Worm (Caenorhabditis elegans) whole organism, L3 larva: ENCODE measurements around the gene T05B4.13.

Experiments used
- R02D3.7 ChIP-seq: fragments of 150-350 bp; optimal IDR thresholded peaks from 2 replicates; lab custom pipeline; 2014; ENCODE audit warnings: missing biosample characterization, missing genetic modification characterization
- ZK546.5 ChIP-seq: sonication (generic microtip); optimal IDR thresholded peaks from 2 replicates; lab custom pipeline; 2017; ENCODE audit warnings: missing biosample characterization, missing genetic modification characterization
- aly-2 ChIP-seq: fragments of 150-350 bp; optimal IDR thresholded peaks from 2 replicates; lab custom pipeline; 2014; ENCODE audit warnings: missing biosample characterization, missing genetic modification characterization
- ceh-82 ChIP-seq: fragments of 150-350 bp; optimal IDR thresholded peaks from 2 replicates; lab custom pipeline; 2014; ENCODE audit warnings: missing biosample characterization, missing genetic modification characterization
- ceh-9 ChIP-seq: sonication (generic microtip); optimal IDR thresholded peaks from 2 replicates; lab custom pipeline; 2018; ENCODE audit warnings: missing biosample characterization, missing genetic modification characterization
- egl-27 ChIP-seq: sonication (generic microtip); optimal IDR thresholded peaks from 4 replicates; lab custom pipeline; 2017; ENCODE audit warnings: missing biosample characterization, missing genetic modification reagents, missing genetic modification characterization
- elt-2 ChIP-seq: sonication (generic microtip); optimal IDR thresholded peaks from 2 replicates; lab custom pipeline; 2016; ENCODE audit warnings: missing genetic modification reagents, mild to moderate bottlenecking, missing genetic modification characterization, missing compliant biosample characterization
- elt-3 ChIP-seq, 3 experiments: fragments of 150-350 bp in 1 of 3; sonication (generic microtip) in 2 of 3; optimal IDR thresholded peaks; 2 replicates in 2 of 3; 4 replicates in 1 of 3; lab custom pipeline; 2014 to 2017; ENCODE audit warnings: missing biosample characterization in 3 of 3, missing genetic modification characterization in 3 of 3
- eor-1 ChIP-seq, 2 experiments: fragments of 150-350 bp; optimal IDR thresholded peaks; 2 replicates each; lab custom pipeline; 2014 to 2018; ENCODE audit warnings: missing biosample characterization in 2 of 2, missing genetic modification characterization in 2 of 2
- fkh-10 ChIP-seq: sonication (generic microtip); optimal IDR thresholded peaks from 2 replicates; lab custom pipeline; 2017; ENCODE audit warnings: missing biosample characterization, missing genetic modification reagents, missing genetic modification characterization
- fkh-2 ChIP-seq: fragments of 150-350 bp; optimal IDR thresholded peaks from 2 replicates; lab custom pipeline; 2014; ENCODE audit warnings: missing biosample characterization, missing genetic modification reagents, missing genetic modification characterization
- hmg-11 ChIP-seq: sonication (generic microtip); optimal IDR thresholded peaks from 2 replicates; lab custom pipeline; 2016; ENCODE audit warnings: missing genetic modification characterization, missing compliant biosample characterization
- jun-1 ChIP-seq: fragments of 150-350 bp; optimal IDR thresholded peaks from 2 replicates; lab custom pipeline; 2014; ENCODE audit warnings: missing biosample characterization, missing genetic modification reagents, missing genetic modification characterization
- lin-15B ChIP-seq: fragments of 150-350 bp; optimal IDR thresholded peaks from 2 replicates; lab custom pipeline; 2014; ENCODE audit warnings: missing biosample characterization, missing genetic modification characterization
- lin-39 ChIP-seq: fragments of 150-350 bp; optimal IDR thresholded peaks from 2 replicates; lab custom pipeline; 2018; ENCODE audit warnings: missing biosample characterization, missing genetic modification reagents, missing genetic modification characterization
- lsy-12 ChIP-seq: sonication (generic microtip); optimal IDR thresholded peaks from 2 replicates; lab custom pipeline; 2016; ENCODE audit warnings: mild to moderate bottlenecking, missing genetic modification characterization, missing compliant biosample characterization
- mdl-1 ChIP-seq: fragments of 150-350 bp; optimal IDR thresholded peaks from 2 replicates; lab custom pipeline; 2014; ENCODE audit warnings: missing biosample characterization, missing genetic modification characterization
- mml-1 ChIP-seq: fragments of 150-350 bp; sonication (generic microtip); optimal IDR thresholded peaks from 3 replicates; lab custom pipeline; 2014; ENCODE audit warnings: missing biosample characterization, missing genetic modification characterization
- nfya-1 ChIP-seq: sonication (generic microtip); optimal IDR thresholded peaks from 2 replicates; lab custom pipeline; 2017; ENCODE audit warnings: missing genetic modification characterization, mild to moderate bottlenecking, missing compliant biosample characterization, antibody characterized with exemption, moderate library complexity; ENCODE audit not compliant: insufficient read depth
- nhr-11 ChIP-seq: fragments of 150-350 bp; optimal IDR thresholded peaks from 2 replicates; lab custom pipeline; 2014; ENCODE audit warnings: missing biosample characterization, missing genetic modification characterization
- nhr-12 ChIP-seq: fragments of 150-350 bp; optimal IDR thresholded peaks from 2 replicates; lab custom pipeline; 2014; ENCODE audit warnings: missing biosample characterization, missing genetic modification characterization
- nhr-237 ChIP-seq: fragments of 150-350 bp; optimal IDR thresholded peaks from 2 replicates; lab custom pipeline; 2014; ENCODE audit warnings: missing biosample characterization, missing genetic modification characterization
- nhr-28 ChIP-seq: fragments of 150-350 bp; optimal IDR thresholded peaks from 2 replicates; lab custom pipeline; 2014; ENCODE audit warnings: missing biosample characterization, missing genetic modification characterization
- nhr-43 ChIP-seq: sonication (generic microtip); optimal IDR thresholded peaks from 2 replicates; lab custom pipeline; 2016; ENCODE audit warnings: mild to moderate bottlenecking, missing genetic modification characterization, missing compliant biosample characterization; ENCODE audit not compliant: poor library complexity, severe bottlenecking
- nhr-76 ChIP-seq: fragments of 150-350 bp; sonication (generic microtip); optimal IDR thresholded peaks from 5 replicates; lab custom pipeline; 2014; ENCODE audit warnings: missing biosample characterization, missing genetic modification characterization
- nhr-77 ChIP-seq: fragments of 150-350 bp; optimal IDR thresholded peaks from 2 replicates; lab custom pipeline; 2014; ENCODE audit warnings: missing biosample characterization, missing genetic modification characterization
- pqm-1 ChIP-seq: fragments of 150-350 bp; optimal IDR thresholded peaks from 2 replicates; lab custom pipeline; 2017; ENCODE audit warnings: missing biosample characterization, missing genetic modification characterization, inconsistent platforms
- sea-2 ChIP-seq: fragments of 150-350 bp; sonication (generic microtip); optimal IDR thresholded peaks from 4 replicates; lab custom pipeline; 2014; ENCODE audit warnings: missing biosample characterization, missing genetic modification reagents, missing genetic modification characterization
- skn-1 ChIP-seq: fragments of 150-350 bp; optimal IDR thresholded peaks from 2 replicates; lab custom pipeline; 2014; ENCODE audit warnings: missing biosample characterization, missing genetic modification characterization
- snpc-4 ChIP-seq: fragments of 150-350 bp; optimal IDR thresholded peaks from 2 replicates; lab custom pipeline; 2014; ENCODE audit warnings: missing biosample characterization, missing genetic modification characterization
- tbx-2 ChIP-seq: sonication (generic microtip); optimal IDR thresholded peaks from 2 replicates; lab custom pipeline; 2016; ENCODE audit warnings: mild to moderate bottlenecking, missing genetic modification characterization, missing compliant biosample characterization
- unc-39 ChIP-seq: sonication (generic microtip); optimal IDR thresholded peaks from 4 replicates; lab custom pipeline; 2017; ENCODE audit warnings: missing biosample characterization, missing genetic modification characterization
- ztf-11 ChIP-seq: fragments of 150-350 bp; optimal IDR thresholded peaks from 2 replicates; lab custom pipeline; 2014; ENCODE audit warnings: missing biosample characterization, missing genetic modification characterization
- ztf-4 ChIP-seq: fragments of 150-350 bp; optimal IDR thresholded peaks from 2 replicates; lab custom pipeline; 2014; ENCODE audit warnings: missing biosample characterization, missing genetic modification characterization

T05B4.13 gene

DNA sequence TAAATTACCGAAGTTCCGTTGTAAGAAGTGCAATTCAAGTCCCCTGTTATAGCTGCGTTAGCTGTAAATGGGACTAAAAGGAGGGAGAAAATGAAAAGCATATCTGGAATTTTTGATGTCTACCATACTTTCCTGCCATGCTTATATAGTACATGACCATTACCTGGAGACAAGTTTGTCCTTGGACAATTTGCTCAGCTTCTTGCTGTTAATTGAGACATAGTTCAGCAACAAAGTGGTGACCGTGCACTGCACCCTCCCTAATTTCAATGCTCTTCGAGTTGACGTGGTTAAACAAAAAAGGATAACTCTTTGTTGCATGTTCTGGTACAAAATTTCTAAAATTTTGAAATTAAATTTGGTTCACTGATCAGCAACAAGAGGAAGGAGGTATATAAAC, at the start of gene T05B4.13:
T05B4.13 (minus strand) TSS at position 101 of the 400 bp plus-strand sequence.
- TF ChIP-seq jun-1 (tag; lab: Kevin White, UChicago) = no peak
- TF ChIP-seq egl-27 (tag; lab: Kevin White, UChicago) = no peak
- no peak for TF ChIP-seq nhr-76 (tag; lab: Kevin White, UChicago)
- TF ChIP-seq nhr-28 = no peak
- no peak for TF ChIP-seq nhr-12 (tag; lab: Kevin White, UChicago)
- TF ChIP-seq snpc-4 (tag; lab: Kevin White, UChicago) = no peak
- no peak for TF ChIP-seq ceh-9 (tag; lab: Kevin White, UChicago)
- TF ChIP-seq pqm-1 (tag; lab: Kevin White, UChicago) = no peak
- TF ChIP-seq fkh-10 (GFP tag; lab: Kevin White, UChicago) = no peak
- no peak for TF ChIP-seq unc-39 (tag; lab: Kevin White, UChicago)
- no peak for TF ChIP-seq nhr-77 (tag; lab: Kevin White, UChicago)
- no peak for TF ChIP-seq elt-2 (tag; lab: Kevin White, UChicago)

DNA sequence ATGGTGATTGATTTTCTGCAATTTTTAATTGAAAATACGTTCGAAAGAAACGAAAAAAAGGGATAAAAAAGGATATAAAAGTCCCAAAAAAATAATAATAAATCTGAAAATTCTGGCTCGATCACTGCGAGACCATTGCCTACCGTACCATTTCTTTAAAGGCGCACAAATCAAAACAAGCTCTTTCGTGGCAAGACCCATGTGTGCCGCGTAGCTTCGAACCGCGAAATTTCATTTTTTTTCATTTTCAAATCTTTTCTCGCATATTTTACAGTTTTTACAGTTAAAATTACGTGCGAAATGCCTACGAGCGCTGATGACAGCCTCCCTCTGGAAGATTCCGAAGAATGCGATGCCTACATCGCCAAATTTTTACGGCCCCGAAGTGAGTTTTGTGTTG, 48.3 kb upstream of the T05B4.13 start, which contains the start of the genes coh-4 and pid-5:
coh-4 (minus strand) TSS at position 17 of the 400 bp plus-strand sequence.
pid-5 (plus strand) TSS at position 259 of the 400 bp plus-strand sequence.
- TF ChIP-seq nhr-76 (tag; lab: Kevin White, UChicago) (no peak), lsy-12 (tag; lab: Kevin White, UChicago) (no peak), hmg-11 (tag; lab: Kevin White, UChicago) (no peak), R02D3.7 (no peak), nhr-28 (no peak), fkh-10 (GFP tag; lab: Kevin White, UChicago) (no peak), eor-1 (tag; optimal IDR thresholded peaks at IDR 0.05; lab: Kevin White, UChicago) (no peak), ztf-11 (tag; lab: Kevin White, UChicago) (no peak), lin-39 (no peak), sea-2 (GFP tag; lab: Kevin White, UChicago) (no peak), tbx-2 (tag; lab: Kevin White, UChicago) (no peak), jun-1 (tag; lab: Kevin White, UChicago) (no peak), pqm-1 (tag; lab: Kevin White, UChicago) (no peak), aly-2 (no peak), nhr-12 (tag; lab: Kevin White, UChicago) (no peak), ztf-4 (tag; lab: Kevin White, UChicago) (no peak), nhr-237 (tag; lab: Kevin White, UChicago) (no peak), fkh-2 (tag; lab: Kevin White, UChicago) (no peak), mml-1 (tag; lab: Kevin White, UChicago) (no peak), lin-15B (no peak)

DNA sequence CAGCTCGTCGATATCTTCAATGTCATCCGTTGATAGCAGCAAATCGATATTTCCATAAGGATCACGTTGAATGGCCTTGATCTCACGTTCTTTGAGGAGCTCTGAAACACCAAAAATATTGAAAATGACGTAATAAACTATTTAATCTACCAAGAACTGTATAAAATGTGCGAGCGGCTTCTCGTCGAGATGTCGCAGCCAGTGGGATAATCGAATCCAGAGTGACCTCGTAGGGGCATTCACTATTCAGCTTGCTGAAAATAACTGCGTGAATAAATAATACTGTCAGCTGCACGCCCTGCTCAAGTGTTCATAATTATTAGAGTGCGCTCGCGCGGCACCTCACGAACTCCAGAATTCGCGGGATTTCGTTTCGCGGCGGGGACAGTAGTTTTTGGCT, 42.8 kb upstream of the T05B4.13 start, which contains the start of gene Y45G5AM.7:
Y45G5AM.7 (minus strand) TSS at position 101 of the 400 bp plus-strand sequence.
- TF ChIP-seq ztf-4 (tag; lab: Kevin White, UChicago) (no peak), ZK546.5 (tag; lab: Kevin White, UChicago) (no peak), ceh-9 (tag; lab: Kevin White, UChicago) (no peak), R02D3.7 (no peak), tbx-2 (tag; lab: Kevin White, UChicago) (no peak)
- TF ChIP-seq, all 47 proteins: peak for 0

DNA sequence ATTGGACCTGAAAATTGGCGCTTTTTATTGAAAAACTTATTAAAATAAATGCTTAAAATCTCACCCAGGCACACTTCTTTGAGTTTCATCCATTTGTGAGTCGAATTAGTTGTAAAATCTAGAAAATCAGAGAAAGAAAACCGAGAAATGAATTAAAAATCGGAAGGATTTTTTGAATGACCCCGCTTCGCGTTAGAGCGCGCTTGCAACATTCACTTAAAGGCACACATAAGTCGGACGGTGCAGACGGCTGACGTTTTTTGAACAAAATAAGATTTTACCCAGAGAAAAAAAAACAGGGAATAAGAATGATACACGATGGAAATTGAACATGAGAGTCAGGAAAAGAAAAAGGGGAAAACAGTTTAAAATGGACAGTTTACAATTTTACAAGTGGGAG, 42.3 kb upstream of the T05B4.13 start:
- TF ChIP-seq lin-15B (peak; percentile 50), ZK546.5 (tag; lab: Kevin White, UChicago) (no peak), nfya-1 (tag; lab: Kevin White, UChicago) (no peak), ceh-82 (tag; lab: Kevin White, UChicago) (no peak)

DNA sequence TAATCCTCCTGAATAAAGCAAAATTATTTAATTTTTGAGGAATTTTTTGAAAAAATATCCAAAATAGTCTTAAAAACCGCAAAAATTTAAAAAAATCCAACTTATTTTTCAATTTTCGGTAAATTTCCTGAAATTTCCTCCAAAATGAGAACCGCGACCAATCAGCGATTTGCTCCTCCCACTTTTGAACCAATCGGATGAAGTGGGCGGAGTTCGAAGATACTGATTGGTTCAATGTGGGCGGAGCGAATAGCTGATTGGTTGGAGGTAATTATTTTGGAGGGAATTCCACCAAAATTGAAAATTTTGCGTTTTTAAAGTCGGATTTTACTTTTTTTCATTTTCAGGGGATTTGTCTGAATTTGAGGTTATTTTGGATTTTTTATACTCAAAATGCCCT, 40.7 kb upstream of the T05B4.13 start:
- TF ChIP-seq nfya-1 (tag; lab: Kevin White, UChicago) (peak; percentile 95), elt-2 (tag; lab: Kevin White, UChicago) (no peak)

DNA sequence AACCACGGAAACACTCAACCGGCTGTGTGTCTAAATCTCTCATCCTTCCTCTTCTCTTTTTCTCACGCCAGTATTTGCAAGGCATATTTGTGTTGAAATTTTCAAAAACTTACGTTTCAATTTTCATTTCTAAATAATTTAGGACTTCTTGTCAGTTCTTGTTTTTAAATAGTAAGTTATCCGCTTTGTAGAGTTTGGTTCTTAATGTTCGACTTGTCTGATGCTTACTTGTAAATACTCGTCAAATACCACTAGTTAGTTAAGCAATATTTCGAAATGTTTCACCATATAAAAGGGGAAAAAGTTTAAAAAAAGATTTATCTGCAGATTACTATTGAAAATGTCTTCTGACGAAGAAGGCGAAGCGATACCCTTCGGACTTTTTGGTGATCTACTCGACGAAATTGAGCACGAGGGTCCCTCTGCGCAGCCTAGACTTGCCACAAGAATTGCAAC, 37.2 kb upstream of the T05B4.13 start, which contains the start of gene Y45G5AM.3:
Y45G5AM.3 (plus strand) TSS at position 51 of the 456 bp plus-strand sequence.
- TF ChIP-seq nfya-1 (tag; lab: Kevin White, UChicago) (peak; percentile 4), elt-3 (tag; optimal IDR thresholded peaks at IDR 0.05; lab: Kevin White, UChicago) (no peak), nhr-43 (no peak), pqm-1 (tag; lab: Kevin White, UChicago) (peak; percentile 32), nhr-77 (tag; lab: Kevin White, UChicago) (no peak), egl-27 (tag; lab: Kevin White, UChicago) (no peak), mdl-1 (no peak), eor-1 (tag; optimal IDR thresholded peaks at IDR 0.05; lab: Kevin White, UChicago) (no peak), hmg-11 (tag; lab: Kevin White, UChicago) (peak; percentile 13), fkh-10 (GFP tag; lab: Kevin White, UChicago) (no peak), nhr-11 (tag; lab: Kevin White, UChicago) (no peak), skn-1 (tag; lab: Kevin White, UChicago) (no peak)
